Worm (Caenorhabditis elegans) whole organism, late embryonic: ENCODE data around the gene cya-1.

Experiments
- C08G9.2 ChIP-seq: sonication (generic microtip); optimal IDR thresholded peaks from 2 replicates; lab custom pipeline; 2016; ENCODE audit warnings: mild to moderate bottlenecking, missing genetic modification characterization, moderate library complexity, missing compliant biosample characterization
- ceh-30 ChIP-seq: fragments of 150-350 bp; optimal IDR thresholded peaks from 2 replicates; lab custom pipeline; 2014; ENCODE audit warnings: missing biosample characterization, missing genetic modification characterization
- dmd-4 ChIP-seq: sonication (generic microtip); optimal IDR thresholded peaks from 2 replicates; lab custom pipeline; 2016; ENCODE audit warnings: borderline replicate concordance, missing genetic modification characterization, missing compliant biosample characterization
- elt-2 ChIP-seq: sonication (generic microtip); optimal IDR thresholded peaks from 2 replicates; lab custom pipeline; 2016; ENCODE audit warnings: missing genetic modification reagents, missing genetic modification characterization, missing compliant biosample characterization
- gmeb-2 ChIP-seq: sonication (generic microtip); optimal IDR thresholded peaks from 2 replicates; lab custom pipeline; 2016; ENCODE audit warnings: missing genetic modification characterization, inconsistent platforms, missing compliant biosample characterization
- nfya-1 ChIP-seq: sonication (generic microtip); optimal IDR thresholded peaks from 2 replicates; lab custom pipeline; 2017; ENCODE audit warnings: missing genetic modification characterization, mild to moderate bottlenecking, missing compliant biosample characterization, antibody characterized with exemption, moderate library complexity
- pqm-1 ChIP-seq: sonication (generic microtip); optimal IDR thresholded peaks from 2 replicates; lab custom pipeline; 2016; ENCODE audit warnings: missing genetic modification characterization, missing compliant biosample characterization
- pros-1 ChIP-seq: fragments of 150-350 bp; optimal IDR thresholded peaks from 2 replicates; lab custom pipeline; 2014; ENCODE audit warnings: missing biosample characterization, missing genetic modification reagents, missing genetic modification characterization
- ref-2 ChIP-seq: sonication (generic microtip); optimal IDR thresholded peaks from 2 replicates; lab custom pipeline; 2016; ENCODE audit warnings: missing genetic modification characterization, missing compliant biosample characterization
- syd-9 ChIP-seq: sonication (generic microtip); optimal IDR thresholded peaks from 2 replicates; lab custom pipeline; 2016; ENCODE audit warnings: mild to moderate bottlenecking, missing genetic modification characterization, moderate library complexity, missing compliant biosample characterization
- tbx-7 ChIP-seq: sonication (generic microtip); optimal IDR thresholded peaks from 2 replicates; lab custom pipeline; 2016; ENCODE audit warnings: missing genotype, missing genetic modification characterization, missing compliant biosample characterization
- unc-3 ChIP-seq, 2 experiments: fragments of 200-800 bp in 1 of 2; sonication (Bioruptor generic) in 1 of 2; sonication (generic microtip) in 1 of 2; conservative IDR thresholded peaks in 1 of 2; optimal IDR thresholded peaks in 1 of 2; 2 replicates each; pipeline versions ENCODE4 v1.3.6 to Lab custom; 2016 to 2022; ENCODE audit warnings: missing compliant biosample characterization in 2 of 2, missing genetic modification characterization in 2 of 2, missing genetic modification reagents in 1 of 2
- zip-5 ChIP-seq: sonication (generic microtip); optimal IDR thresholded peaks from 2 replicates; lab custom pipeline; 2016; ENCODE audit warnings: missing genetic modification characterization, missing compliant biosample characterization

- TF ChIP-seq C08G9.2 (tag; lab: Kevin White, UChicago) (peak; percentile 51), pqm-1 (tag; lab: Kevin White, UChicago) (no peak), ref-2 (tag; lab: Kevin White, UChicago) (no peak), elt-2 (tag; lab: Kevin White, UChicago) (no peak), syd-9 (tag; lab: Kevin White, UChicago) (no peak), ceh-30 (tag; lab: Kevin White, UChicago) (no peak), unc-3 (GFP tag; conservative IDR thresholded peaks at IDR 0.05; lab: Robert Waterston, UW) (no peak), unc-3 (tag; optimal IDR thresholded peaks at IDR 0.05; lab: Kevin White, UChicago) (no peak), zip-5 (tag; lab: Kevin White, UChicago) (no peak), gmeb-2 (tag; lab: Kevin White, UChicago) (peak; percentile 32), nfya-1 (tag; lab: Kevin White, UChicago) (no peak), dmd-4 (peak; percentile 42), pros-1 (tag; lab: Kevin White, UChicago) (no peak), tbx-7 (no peak)
These were observed 5.0 kb downstream of the cya-1 start for ce11 chrIII:9104060-9104459.
